Fruit fly (Drosophila melanogaster) Kc167 (cell line): ENCODE data around the gene CG4751.

Source experiments
- Sin3A ChIP-seq: fragments of >200 bp; optimal IDR thresholded peaks from 2 replicates; lab custom pipeline; 2018; ENCODE audit warnings: missing external identifiers
- insv ChIP-seq: fragments of >200 bp; optimal IDR thresholded peaks from 3 replicates; lab custom pipeline; 2018; ENCODE audit warnings: missing external identifiers
- ttk ChIP-seq: sonication (Bioruptor generic); optimal IDR thresholded peaks from 2 replicates; lab custom pipeline; 2017; ENCODE audit warnings: missing external identifiers

DNA sequence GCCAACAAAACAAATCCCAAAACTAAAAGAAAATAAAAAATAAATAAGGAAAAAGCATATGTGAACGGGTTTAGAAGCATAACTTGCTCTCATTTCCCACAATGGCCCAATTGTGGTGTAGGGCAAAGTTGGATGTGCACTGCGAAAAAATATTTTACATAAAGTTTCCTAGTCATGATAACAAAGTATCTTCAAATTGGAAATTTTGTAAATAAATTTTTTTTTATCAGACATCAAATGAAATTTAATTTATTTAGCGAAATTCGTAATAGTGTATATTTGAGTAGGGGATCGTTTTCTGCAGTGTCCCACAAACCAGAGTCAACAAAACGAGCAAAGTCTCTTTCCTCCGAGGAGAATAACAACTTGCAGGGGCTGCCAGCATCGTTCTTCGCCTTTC, 53.6 kb downstream of the CG4751 start:
- TF ChIP-seq insv: no peak
- no peak for TF ChIP-seq ttk (lab: Kevin White, UChicago)
- no peak for TF ChIP-seq Sin3A
